Fruit fly (Drosophila melanogaster) whole organism, prepupa: ENCODE data around the gene CG31789.

Experiments
- CG10669 ChIP-seq: fragments of 200-800 bp; sonication (Bioruptor generic); optimal IDR thresholded peaks from 3 replicates; lab custom pipeline; 2018; ENCODE audit warnings: missing biosample characterization, mild to moderate bottlenecking, missing genetic modification characterization, moderate library complexity
- CG11294 ChIP-seq: fragments of 200-800 bp; sonication (Bioruptor generic); IDR thresholded peaks from 2 replicates; pipeline ENCODE4 v1.3.6; 2022; ENCODE audit warnings: missing biosample characterization, missing genetic modification characterization
- CG11762 ChIP-seq: fragments of 200-800 bp; sonication (Bioruptor generic); optimal IDR thresholded peaks from 3 replicates; lab custom pipeline; 2016; ENCODE audit warnings: missing biosample characterization, missing genetic modification characterization; ENCODE audit not compliant: insufficient read depth
- CG11902 ChIP-seq: fragments of 200-800 bp; sonication (Bioruptor generic); optimal IDR thresholded peaks from 3 replicates; lab custom pipeline; 2016; ENCODE audit warnings: missing biosample characterization, missing genetic modification characterization
- CG15336 ChIP-seq: fragments of 200-800 bp; sonication (Bioruptor generic); IDR thresholded peaks from 2 replicates; pipeline ENCODE4 v1.3.6; 2022; ENCODE audit warnings: missing biosample characterization, missing genetic modification characterization
- CG1621 ChIP-seq: fragments of 200-800 bp; sonication (Bioruptor generic); optimal IDR thresholded peaks from 3 replicates; lab custom pipeline; 2018; ENCODE audit warnings: missing biosample characterization, mild to moderate bottlenecking, missing genetic modification characterization
- CG16779 ChIP-seq: fragments of 200-800 bp; sonication (Bioruptor generic); optimal IDR thresholded peaks from 3 replicates; lab custom pipeline; 2017; ENCODE audit warnings: missing biosample characterization, mild to moderate bottlenecking, missing genetic modification characterization
- CG3032 ChIP-seq: fragments of 200-800 bp; optimal IDR thresholded peaks from 2 replicates; lab custom pipeline; 2019; ENCODE audit warnings: missing biosample characterization, mild to moderate bottlenecking, missing genetic modification characterization, moderate library complexity
- CG31627 ChIP-seq: fragments of 200-800 bp; sonication (Bioruptor generic); optimal IDR thresholded peaks from 3 replicates; lab custom pipeline; 2016; ENCODE audit warnings: missing biosample characterization, missing genetic modification characterization
- CG32006 ChIP-seq: fragments of 200-800 bp; sonication (Bioruptor generic); optimal IDR thresholded peaks from 3 replicates; lab custom pipeline; 2017; ENCODE audit warnings: missing biosample characterization, mild to moderate bottlenecking, missing genetic modification characterization
- CG34406 ChIP-seq: fragments of 200-800 bp; sonication (Bioruptor generic); optimal IDR thresholded peaks from 3 replicates; lab custom pipeline; 2016; ENCODE audit warnings: missing biosample characterization, missing genetic modification characterization
- CG3919 ChIP-seq: fragments of 200-800 bp; sonication (Bioruptor generic); optimal IDR thresholded peaks from 3 replicates; lab custom pipeline; 2016; ENCODE audit warnings: missing biosample characterization, missing genetic modification characterization
- CG4318 ChIP-seq: fragments of 200-800 bp; sonication (Bioruptor generic); optimal IDR thresholded peaks from 3 replicates; lab custom pipeline; 2017; ENCODE audit warnings: missing biosample characterization, mild to moderate bottlenecking, missing genetic modification characterization
- CG6792 ChIP-seq: fragments of 200-800 bp; sonication (Bioruptor generic); optimal IDR thresholded peaks from 3 replicates; lab custom pipeline; 2016; ENCODE audit warnings: missing biosample characterization, missing genetic modification characterization
- CG6808 ChIP-seq: fragments of 200-800 bp; sonication (Bioruptor generic); optimal IDR thresholded peaks from 3 replicates; lab custom pipeline; 2017; ENCODE audit warnings: missing biosample characterization, missing genetic modification characterization, mild to moderate bottlenecking, moderate library complexity, missing genetic modification reagents
- CG6854 ChIP-seq: fragments of 200-800 bp; sonication (Bioruptor generic); optimal IDR thresholded peaks from 2 replicates; lab custom pipeline; 2017; ENCODE audit warnings: missing biosample characterization, mild to moderate bottlenecking, missing genetic modification characterization
- CG7368 ChIP-seq: fragments of 200-800 bp; sonication (Bioruptor generic); optimal IDR thresholded peaks from 3 replicates; lab custom pipeline; 2016; ENCODE audit warnings: missing biosample characterization, missing genetic modification characterization
- CG8119 ChIP-seq: fragments of 200-800 bp; sonication (Bioruptor generic); IDR thresholded peaks from 3 replicates; pipeline ENCODE4 v1.3.6; 2022; ENCODE audit warnings: missing biosample characterization, missing genetic modification characterization
- CG8319 ChIP-seq: fragments of 200-800 bp; sonication (Bioruptor generic); optimal IDR thresholded peaks from 3 replicates; lab custom pipeline; 2016; ENCODE audit warnings: missing biosample characterization, missing genetic modification characterization
- CG8632 ChIP-seq: fragments of 200-800 bp; sonication (Bioruptor generic); optimal IDR thresholded peaks from 3 replicates; lab custom pipeline; 2016; ENCODE audit warnings: missing biosample characterization, missing genetic modification characterization
- CG9139 ChIP-seq: fragments of 200-800 bp; sonication (Bioruptor generic); optimal IDR thresholded peaks from 3 replicates; lab custom pipeline; 2017; ENCODE audit warnings: missing biosample characterization, mild to moderate bottlenecking, missing genetic modification characterization
- Eip78C ChIP-seq: fragments of 200-800 bp; sonication (Bioruptor generic); peaks from one replicate; lab custom pipeline; 2016; ENCODE audit warnings: missing biosample characterization, missing genetic modification characterization
- Eip93F ChIP-seq: fragments of 200-800 bp; sonication (Bioruptor generic); optimal IDR thresholded peaks from 2 replicates; lab custom pipeline; 2016; ENCODE audit warnings: missing biosample characterization, mild to moderate bottlenecking, missing genetic modification characterization
- Ets96B ChIP-seq: fragments of 200-800 bp; optimal IDR thresholded peaks from 2 replicates; lab custom pipeline; 2019; ENCODE audit warnings: missing biosample characterization, mild to moderate bottlenecking, missing genetic modification characterization, moderate library complexity
- Hr4 ChIP-seq: fragments of 200-800 bp; sonication (Bioruptor generic); optimal IDR thresholded peaks from 3 replicates; lab custom pipeline; 2016; ENCODE audit warnings: missing biosample characterization, missing genetic modification characterization
- Lpt ChIP-seq: fragments of 200-800 bp; sonication (Bioruptor generic); optimal IDR thresholded peaks from 3 replicates; lab custom pipeline; 2016; ENCODE audit warnings: missing biosample characterization, missing genetic modification characterization
- Met ChIP-seq: fragments of 200-800 bp; sonication (Bioruptor generic); optimal IDR thresholded peaks from 3 replicates; lab custom pipeline; 2016; ENCODE audit warnings: missing biosample characterization, missing genetic modification characterization
- OdsH ChIP-seq: fragments of 200-800 bp; sonication (Bioruptor generic); optimal IDR thresholded peaks from 3 replicates; lab custom pipeline; 2016; ENCODE audit warnings: missing biosample characterization, missing genetic modification characterization
- Sox14 ChIP-seq: fragments of 200-800 bp; sonication (Bioruptor generic); optimal IDR thresholded peaks from 3 replicates; lab custom pipeline; 2016; ENCODE audit warnings: missing biosample characterization, missing genetic modification characterization
- achi ChIP-seq: fragments of 200-800 bp; sonication (Bioruptor generic); optimal IDR thresholded peaks from 3 replicates; lab custom pipeline; 2016; ENCODE audit warnings: missing biosample characterization, missing genetic modification characterization
- acj6 ChIP-seq: fragments of 200-800 bp; sonication (Bioruptor generic); optimal IDR thresholded peaks from 3 replicates; lab custom pipeline; 2016; ENCODE audit warnings: missing biosample characterization, missing genetic modification characterization
- cyc ChIP-seq: fragments of 200-800 bp; sonication (Bioruptor generic); optimal IDR thresholded peaks from 3 replicates; lab custom pipeline; 2016; ENCODE audit warnings: missing biosample characterization, missing genetic modification characterization
- dac ChIP-seq: fragments of 200-800 bp; sonication (Bioruptor generic); optimal IDR thresholded peaks from 2 replicates; lab custom pipeline; 2017; ENCODE audit warnings: missing biosample characterization, mild to moderate bottlenecking, missing genetic modification characterization
- eg ChIP-seq: fragments of 200-800 bp; sonication (Bioruptor generic); IDR thresholded peaks from 3 replicates; pipeline ENCODE4 v1.3.6; 2022; ENCODE audit warnings: missing biosample characterization, missing genetic modification characterization
- esn ChIP-seq: fragments of 200-800 bp; sonication (Bioruptor generic); optimal IDR thresholded peaks from 2 replicates; lab custom pipeline; 2016; ENCODE audit warnings: missing biosample characterization, mild to moderate bottlenecking, missing genetic modification characterization, moderate library complexity
- fkh ChIP-seq: fragments of 200-800 bp; sonication (Bioruptor generic); optimal IDR thresholded peaks from 3 replicates; lab custom pipeline; 2017; ENCODE audit warnings: missing biosample characterization, mild to moderate bottlenecking, missing genetic modification characterization, moderate library complexity
- lz ChIP-seq: fragments of 200-800 bp; sonication (Bioruptor generic); optimal IDR thresholded peaks from 3 replicates; lab custom pipeline; 2016; ENCODE audit warnings: missing biosample characterization, missing genetic modification characterization
- pdm3 ChIP-seq: fragments of 200-800 bp; sonication (Bioruptor generic); optimal IDR thresholded peaks from 3 replicates; lab custom pipeline; 2016; ENCODE audit warnings: missing biosample characterization, missing genetic modification characterization
- salr ChIP-seq, 2 experiments: fragments of 200-800 bp; sonication (Bioruptor generic); optimal IDR thresholded peaks; 3 replicates each; lab custom pipeline; 2016 to 2018; ENCODE audit warnings: missing biosample characterization in 2 of 2, missing genetic modification characterization in 2 of 2, mild to moderate bottlenecking in 1 of 2
- ss ChIP-seq, 2 experiments: fragments of 200-800 bp; sonication (Bioruptor generic); optimal IDR thresholded peaks; 2 replicates in 1 of 2; 3 replicates in 1 of 2; lab custom pipeline; 2017 to 2018; ENCODE audit warnings: mild to moderate bottlenecking in 2 of 2, missing biosample characterization in 2 of 2, missing genetic modification characterization in 2 of 2, moderate library complexity in 1 of 2
- topi ChIP-seq: fragments of 200-800 bp; sonication (Bioruptor generic); optimal IDR thresholded peaks from 3 replicates; lab custom pipeline; 2016; ENCODE audit warnings: missing biosample characterization, missing genetic modification characterization
- vri ChIP-seq: fragments of 200-800 bp; sonication (Bioruptor generic); optimal IDR thresholded peaks from 3 replicates; lab custom pipeline; 2016; ENCODE audit warnings: missing biosample characterization, mild to moderate bottlenecking, missing genetic modification characterization

Gene CG31789

DNA sequence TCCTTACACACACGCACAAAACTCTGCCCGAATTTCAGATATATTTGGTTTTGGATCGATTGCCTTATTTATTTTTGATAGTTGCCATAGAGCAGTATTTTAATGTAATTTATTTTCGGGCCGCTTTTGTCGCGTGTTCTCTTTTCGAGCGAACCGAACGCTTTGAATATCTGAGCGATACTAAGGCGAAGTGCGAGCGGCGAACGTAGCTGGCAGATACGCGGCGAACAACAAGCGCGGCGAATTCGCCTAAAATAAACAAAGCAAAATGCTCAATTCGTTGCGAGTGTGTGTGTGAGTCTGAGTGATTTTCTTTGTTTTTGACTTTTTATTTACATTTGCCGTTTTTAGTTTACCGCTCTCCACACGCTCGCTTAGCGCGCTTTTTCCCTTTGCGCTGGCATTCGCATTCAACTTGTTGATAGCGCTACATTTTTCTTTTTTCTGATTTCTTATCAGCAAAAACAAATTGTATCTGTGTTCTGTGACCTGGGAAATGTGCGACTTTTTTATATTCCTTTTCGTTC, 42.6 kb upstream of the CG31789 start (continued):
- TF ChIP-seq CG8119 (GFP tag; lab: Robert Waterston, UW): peak; percentile 81
- no peak for TF ChIP-seq lz
- TF ChIP-seq pdm3: no peak
- no peak for TF ChIP-seq CG8632
- peak; percentile 80 for TF ChIP-seq CG15336 (GFP tag; lab: Robert Waterston, UW)
- peak; percentile 84 for TF ChIP-seq CG6808
- peak; percentile 33 for TF ChIP-seq CG3032
- TF ChIP-seq Met (GFP tag; lab: Kevin White, UChicago): no peak
- no peak for TF ChIP-seq CG32006 (GFP tag; lab: Kevin White, UChicago)
- peak; percentile 79 for TF ChIP-seq CG6854 (GFP tag; lab: Kevin White, UChicago)
- TF ChIP-seq CG7368 (GFP tag; lab: Kevin White, UChicago): peak; percentile 29
- TF ChIP-seq OdsH (GFP tag; lab: Kevin White, UChicago): no peak
- TF ChIP-seq dac: no peak
- peak; percentile 86; the same call in 2 of the 3 replicates for TF ChIP-seq eg (GFP tag; lab: Robert Waterston, UW)
- TF ChIP-seq salr (GFP tag; optimal IDR thresholded peaks at IDR 0.05; lab: Kevin White, UChicago): no peak
- peak; percentile 65 to 76 for TF ChIP-seq ss (GFP tag; optimal IDR thresholded peaks at IDR 0.05; lab: Kevin White, UChicago)
- no peak for TF ChIP-seq topi (GFP tag; lab: Kevin White, UChicago)
- TF ChIP-seq CG4318 (GFP tag; lab: Kevin White, UChicago): no peak
- no peak for TF ChIP-seq CG11762 (GFP tag; lab: Kevin White, UChicago)
- no peak for TF ChIP-seq Hr4
- TF ChIP-seq CG10669 (GFP tag; lab: Kevin White, UChicago): peak; percentile 21
- TF ChIP-seq, all 60 proteins: peak for 29

DNA sequence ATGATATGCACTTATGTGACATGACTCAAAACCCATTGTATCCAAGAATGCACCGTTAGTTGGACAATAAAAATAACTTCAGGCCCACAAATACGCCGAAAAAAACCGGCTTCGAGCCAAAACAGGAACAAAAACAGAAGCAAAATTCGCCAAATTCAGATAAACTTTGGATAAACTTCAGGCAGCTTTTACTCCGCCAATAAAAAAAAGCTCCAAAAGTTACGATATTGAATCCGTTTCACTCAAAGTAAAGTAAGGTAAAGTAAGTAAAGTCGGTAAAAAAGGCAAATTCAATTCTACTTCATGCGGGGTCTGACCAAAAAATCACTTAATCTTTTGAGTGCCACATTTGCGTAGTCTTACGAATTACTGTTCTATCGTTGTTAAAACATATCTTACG, 41.7 kb upstream of the CG31789 start:
- TF ChIP-seq Sox14: no peak
- TF ChIP-seq topi (GFP tag; lab: Kevin White, UChicago): no peak
- TF ChIP-seq CG3032: no peak
- no peak for TF ChIP-seq eg (GFP tag; lab: Robert Waterston, UW)
- no peak for TF ChIP-seq CG34406
- no peak for TF ChIP-seq CG11902
- no peak for TF ChIP-seq Lpt
- TF ChIP-seq Ets96B: no peak
- TF ChIP-seq CG6792 (GFP tag; lab: Kevin White, UChicago): no peak
- TF ChIP-seq Eip78C (GFP tag; lab: Kevin White, UChicago): no peak
- no peak for TF ChIP-seq CG31627 (GFP tag; lab: Kevin White, UChicago)
- TF ChIP-seq achi (GFP tag; lab: Kevin White, UChicago): no peak
- no peak for TF ChIP-seq CG9139 (GFP tag; lab: Kevin White, UChicago)
- TF ChIP-seq, all 60 proteins: peak for 0

DNA sequence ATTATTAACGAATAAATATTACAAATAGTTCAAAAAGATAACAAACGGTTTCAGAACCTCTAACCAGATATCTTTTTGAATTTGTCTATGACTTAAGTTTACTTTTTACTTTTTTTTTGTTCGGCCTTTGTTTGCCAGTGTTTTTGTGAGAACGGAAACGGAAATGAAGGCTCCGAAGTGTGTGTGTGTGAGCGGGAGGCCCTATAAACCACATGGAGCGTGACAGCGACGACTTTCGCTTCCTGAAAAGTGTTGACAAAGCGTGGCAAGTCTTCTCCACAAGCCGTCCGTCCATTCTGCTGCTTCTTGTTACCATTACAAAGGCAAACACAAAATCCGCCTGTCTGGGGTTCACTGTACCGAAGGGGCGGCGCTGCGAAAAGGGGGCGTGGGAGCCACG, 41.3 kb upstream of the CG31789 start:
- TF ChIP-seq CG1621 (tag; lab: Kevin White, UChicago) (no peak), esn (GFP tag; lab: Kevin White, UChicago) (no peak), Eip93F (GFP tag; lab: Kevin White, UChicago) (no peak), CG16779 (no peak), cyc (GFP tag; lab: Kevin White, UChicago) (no peak), CG11294 (GFP tag; lab: Robert Waterston, UW) (no peak), fkh (GFP tag; lab: Kevin White, UChicago) (peak; percentile 31), CG3919 (GFP tag; lab: Kevin White, UChicago) (peak; percentile 12), acj6 (GFP tag; lab: Kevin White, UChicago) (no peak), Eip78C (GFP tag; lab: Kevin White, UChicago) (peak; percentile 7), CG8319 (no peak), vri (GFP tag; lab: Kevin White, UChicago) (no peak), CG34406 (no peak)
- TF ChIP-seq, all 60 proteins: peak for 3
